Worm (Caenorhabditis elegans) whole organism, L4/young adult: ENCODE data around the gene cest-5.1.
"Not testable (repeated sequence)": the region's sequence is repeated elsewhere in the genome, so short reads cannot be mapped to it uniquely, and the experiment has no call there.

Source experiments
- W03F9.2 ChIP-seq: fragments of 150-350 bp; optimal IDR thresholded peaks from 2 replicates; lab custom pipeline; 2014; ENCODE audit warnings: missing biosample characterization, missing genetic modification characterization
- dao-5 ChIP-seq: sonication (generic microtip); optimal IDR thresholded peaks from 2 replicates; lab custom pipeline; 2016; ENCODE audit warnings: missing genotype, missing genetic modification characterization, moderate library complexity, missing compliant biosample characterization
- him-1 ChIP-seq: sonication (generic microtip); optimal IDR thresholded peaks from 2 replicates; lab custom pipeline; 2016; ENCODE audit warnings: missing genotype, missing genetic modification reagents, missing genetic modification characterization, missing compliant biosample characterization

ce11 chrIV:6591010-6591746, 40.4 kb downstream of the cest-5.1 start, which contains the start of the genes nspb-1 and nspb-2:
- not testable (repeated sequence) for TF ChIP-seq him-1, dao-5, W03F9.2
